Worm (Caenorhabditis elegans): ENCODE measurements around the gene bus-19.

Gene bus-19

ce11 chrV:12907436-12907835 lies 35.6 kb downstream of the bus-19 start:
- TF ChIP-seq F13C5.2 (tag; optimal IDR thresholded peaks at IDR 0.05) (no peak), flt-1 (GFP tag; IDR thresholded peaks at IDR 0.05) (no peak), B0310.2 (tag; optimal IDR thresholded peaks at IDR 0.05) (no peak)

- TF ChIP-seq hmg-4 (GFP tag; optimal IDR thresholded peaks at IDR 0.05) = peak; percentile 8
- no peak for TF ChIP-seq flt-1 (GFP tag; IDR thresholded peaks at IDR 0.05)
- TF ChIP-seq tbx-11 (GFP tag; IDR thresholded peaks at IDR 0.05) = no peak
- no peak for TF ChIP-seq ets-7 (tag; optimal IDR thresholded peaks at IDR 0.05)
- TF ChIP-seq pes-1 (GFP tag; IDR thresholded peaks at IDR 0.05) = no peak
Measured at ce11 chrV:12908614-12909013, 36.8 kb downstream of the bus-19 start.

- no peak for TF ChIP-seq hnd-1 (tag; optimal IDR thresholded peaks at IDR 0.05)
- no peak for TF ChIP-seq ceh-13 (GFP tag; optimal IDR thresholded peaks at IDR 0.05)
- no peak for TF ChIP-seq tra-4 (tag; optimal IDR thresholded peaks at IDR 0.05)
- no peak for TF ChIP-seq F13C5.2 (tag; optimal IDR thresholded peaks at IDR 0.05)
- TF ChIP-seq tbx-11 (GFP tag; IDR thresholded peaks at IDR 0.05) = no peak
- no peak for TF ChIP-seq scrt-1 (GFP tag; IDR thresholded peaks at IDR 0.05)
- TF ChIP-seq aly-1 (tag; optimal IDR thresholded peaks at IDR 0.05) = no peak
- TF ChIP-seq ceh-36 (tag; optimal IDR thresholded peaks at IDR 0.05) = no peak
- no peak for TF ChIP-seq tbx-37 (GFP tag; conservative IDR thresholded peaks at IDR 0.05)
- no peak for TF ChIP-seq ama-1 (optimal IDR thresholded peaks at IDR 0.05)
- no peak for TF ChIP-seq hmbx-1 (tag; optimal IDR thresholded peaks at IDR 0.05)
- TF ChIP-seq flt-1 (GFP tag; IDR thresholded peaks at IDR 0.05) = no peak
- no peak for TF ChIP-seq ets-7 (tag; optimal IDR thresholded peaks at IDR 0.05)
- TF ChIP-seq hmg-4 (GFP tag; optimal IDR thresholded peaks at IDR 0.05) = no peak
- no peak for TF ChIP-seq B0310.2 (tag; optimal IDR thresholded peaks at IDR 0.05)
Measured at ce11 chrV:12909544-12910157, 37.8 kb downstream of the bus-19 start, which contains the start of gene nid-1. Gene nid-1 (plus strand): TSS chrV:12910107.

ce11 chrV:12919705-12920104 lies 47.9 kb downstream of the bus-19 start, which contains the start of gene lipl-1:
Gene lipl-1 (plus strand): TSS chrV:12919986.
- TF ChIP-seq tbx-11 (GFP tag; IDR thresholded peaks at IDR 0.05) (no peak), tbx-37 (GFP tag; conservative IDR thresholded peaks at IDR 0.05) (no peak), hnd-1 (tag; optimal IDR thresholded peaks at IDR 0.05) (no peak), pes-1 (GFP tag; IDR thresholded peaks at IDR 0.05) (no peak), tra-4 (tag; optimal IDR thresholded peaks at IDR 0.05) (no peak), flt-1 (GFP tag; IDR thresholded peaks at IDR 0.05) (no peak), ets-7 (tag; optimal IDR thresholded peaks at IDR 0.05) (no peak), B0310.2 (tag; optimal IDR thresholded peaks at IDR 0.05) (no peak), F13C5.2 (tag; optimal IDR thresholded peaks at IDR 0.05) (no peak), ceh-36 (tag; optimal IDR thresholded peaks at IDR 0.05) (no peak), ama-1 (optimal IDR thresholded peaks at IDR 0.05) (no peak), sea-1 (GFP tag; conservative IDR thresholded peaks at IDR 0.05) (no peak), hmg-4 (GFP tag; optimal IDR thresholded peaks at IDR 0.05) (no peak), scrt-1 (GFP tag; IDR thresholded peaks at IDR 0.05) (no peak), hmbx-1 (tag; optimal IDR thresholded peaks at IDR 0.05) (no peak), ceh-13 (GFP tag; optimal IDR thresholded peaks at IDR 0.05) (no peak), aly-1 (tag; optimal IDR thresholded peaks at IDR 0.05) (no peak)

- TF ChIP-seq B0310.2 (tag; optimal IDR thresholded peaks at IDR 0.05) = no peak
- TF ChIP-seq tbx-37 (GFP tag; conservative IDR thresholded peaks at IDR 0.05) = no peak
- TF ChIP-seq ets-7 (tag; optimal IDR thresholded peaks at IDR 0.05) = no peak
- TF ChIP-seq aly-1 (tag; optimal IDR thresholded peaks at IDR 0.05) = no peak
Measured at ce11 chrV:12921680-12922079, 49.8 kb downstream of the bus-19 start.

- TF ChIP-seq tbx-11 (GFP tag; IDR thresholded peaks at IDR 0.05) = no peak
- TF ChIP-seq tbx-37 (GFP tag; conservative IDR thresholded peaks at IDR 0.05) = no peak
- TF ChIP-seq sea-1 (GFP tag; conservative IDR thresholded peaks at IDR 0.05) = no peak
Measured at ce11 chrV:12922308-12922707, 50.5 kb downstream of the bus-19 start, which contains the start of gene dhrs-4. Gene dhrs-4 (plus strand): TSS chrV:12922608.

ce11 chrV:12924128-12924527 lies 52.3 kb downstream of the bus-19 start, which contains the start of gene pqn-67:
Gene pqn-67 (plus strand): TSS chrV:12924428.
- TF ChIP-seq hnd-1 (tag; optimal IDR thresholded peaks at IDR 0.05) = no peak
- TF ChIP-seq B0310.2 (tag; optimal IDR thresholded peaks at IDR 0.05) = no peak
- TF ChIP-seq ama-1 (optimal IDR thresholded peaks at IDR 0.05) = no peak
- no peak for TF ChIP-seq hmbx-1 (tag; optimal IDR thresholded peaks at IDR 0.05)
- no peak for TF ChIP-seq pes-1 (GFP tag; IDR thresholded peaks at IDR 0.05)
- TF ChIP-seq tra-4 (tag; optimal IDR thresholded peaks at IDR 0.05) = no peak
- no peak for TF ChIP-seq scrt-1 (GFP tag; IDR thresholded peaks at IDR 0.05)

ce11 chrV:12928929-12929532 lies 57.2 kb downstream of the bus-19 start, which contains the start of gene T16G1.2:
Gene T16G1.2 (plus strand): TSS chrV:12929482.
- TF ChIP-seq tra-4 (tag; optimal IDR thresholded peaks at IDR 0.05) = no peak
- TF ChIP-seq ceh-13 (GFP tag; optimal IDR thresholded peaks at IDR 0.05) = no peak
- TF ChIP-seq ceh-36 (tag; optimal IDR thresholded peaks at IDR 0.05) = no peak
- no peak for TF ChIP-seq hmbx-1 (tag; optimal IDR thresholded peaks at IDR 0.05)
- TF ChIP-seq ama-1 (optimal IDR thresholded peaks at IDR 0.05) = no peak

All from whole organism, early embryonic.